Fruit fly (Drosophila melanogaster) whole organism, adult: Measurements from ENCODE around the gene MTF-1.

ENCODE experiments used
- CG11617 ChIP-seq: fragments of 200-800 bp; sonication (Bioruptor generic); optimal IDR thresholded peaks from 2 replicates; lab custom pipeline; 2017; ENCODE audit warnings: mild to moderate bottlenecking, missing biosample characterization, missing genetic modification reagents, missing genetic modification characterization
- CG12768 ChIP-seq: fragments of 200-800 bp; sonication (Bioruptor generic); optimal IDR thresholded peaks from 2 replicates; lab custom pipeline; 2017; ENCODE audit warnings: missing biosample characterization, missing genetic modification characterization, mild to moderate bottlenecking, moderate library complexity, missing genetic modification reagents
- CG14711 ChIP-seq: fragments of 200-800 bp; sonication (Bioruptor generic); optimal IDR thresholded peaks from 2 replicates; lab custom pipeline; 2018; ENCODE audit warnings: missing biosample characterization, mild to moderate bottlenecking, missing genetic modification characterization, moderate library complexity
- CG1620 ChIP-seq: fragments of 200-800 bp; sonication (Bioruptor generic); optimal IDR thresholded peaks from 2 replicates; lab custom pipeline; 2016; ENCODE audit warnings: missing biosample characterization, missing genetic modification characterization
- CG33017 ChIP-seq: fragments of 200-800 bp; sonication (Bioruptor generic); optimal IDR thresholded peaks from 2 replicates; lab custom pipeline; 2018; ENCODE audit warnings: missing biosample characterization, mild to moderate bottlenecking, missing genetic modification characterization, moderate library complexity
- CG5204 ChIP-seq: fragments of 200-800 bp; sonication (Bioruptor generic); optimal IDR thresholded peaks from 2 replicates; lab custom pipeline; 2016; ENCODE audit warnings: missing biosample characterization, missing genetic modification characterization
- CG7045 ChIP-seq: fragments of 200-800 bp; sonication (Bioruptor generic); optimal IDR thresholded peaks from 2 replicates; lab custom pipeline; 2017; ENCODE audit warnings: missing biosample characterization, mild to moderate bottlenecking, missing genetic modification characterization
- CG7101 ChIP-seq: fragments of 200-800 bp; sonication (Bioruptor generic); optimal IDR thresholded peaks from 2 replicates; lab custom pipeline; 2018; ENCODE audit warnings: missing biosample characterization, mild to moderate bottlenecking, missing genetic modification characterization, moderate library complexity
- Clk ChIP-seq: fragments of 200-800 bp; sonication (Bioruptor generic); optimal IDR thresholded peaks from 2 replicates; lab custom pipeline; 2017; ENCODE audit warnings: missing biosample characterization, missing genetic modification characterization
- Crg-1 ChIP-seq: fragments of 200-800 bp; sonication (Bioruptor generic); optimal IDR thresholded peaks from 2 replicates; lab custom pipeline; 2016; ENCODE audit warnings: missing biosample characterization, missing genetic modification characterization
- Hr96 ChIP-seq: fragments of 200-800 bp; sonication (Bioruptor generic); optimal IDR thresholded peaks from 2 replicates; lab custom pipeline; 2016; ENCODE audit warnings: missing biosample characterization, missing genetic modification characterization
- Mnt ChIP-seq: fragments of 200-800 bp; sonication (Bioruptor generic); optimal IDR thresholded peaks from 2 replicates; lab custom pipeline; 2016; ENCODE audit warnings: missing biosample characterization, mild to moderate bottlenecking, missing genetic modification characterization
- bab1 ChIP-seq: fragments of 200-800 bp; sonication (Bioruptor generic); optimal IDR thresholded peaks from 3 replicates; lab custom pipeline; 2019; ENCODE audit warnings: missing biosample characterization, mild to moderate bottlenecking, missing genetic modification characterization, moderate library complexity
- cic ChIP-seq: fragments of 200-800 bp; sonication (Bioruptor generic); optimal IDR thresholded peaks from 2 replicates; lab custom pipeline; 2017; ENCODE audit warnings: missing biosample characterization, mild to moderate bottlenecking, missing genetic modification characterization, moderate library complexity
- cnc ChIP-seq, 2 experiments: fragments of >200 bp; optimal IDR thresholded peaks; 2 replicates each; lab custom pipeline; 2017
- kay ChIP-seq: fragments of 200-800 bp; sonication (Bioruptor generic); peaks from one replicate; lab custom pipeline; 2016; ENCODE audit warnings: missing biosample characterization, missing genetic modification characterization, borderline replicate concordance
- ovo ChIP-seq: fragments of 200-800 bp; sonication (Bioruptor generic); optimal IDR thresholded peaks from 2 replicates; lab custom pipeline; 2016; ENCODE audit warnings: missing biosample characterization, missing genetic modification characterization
- pad ChIP-seq: fragments of 200-800 bp; sonication (Bioruptor generic); optimal IDR thresholded peaks from 3 replicates; lab custom pipeline; 2017; ENCODE audit warnings: missing biosample characterization, missing genetic modification characterization, mild to moderate bottlenecking, moderate library complexity, missing genetic modification reagents
- tj ChIP-seq: fragments of 200-800 bp; sonication (Bioruptor generic); optimal IDR thresholded peaks from 3 replicates; lab custom pipeline; 2017; ENCODE audit warnings: missing biosample characterization, mild to moderate bottlenecking, missing genetic modification characterization, moderate library complexity
- toe ChIP-seq: fragments of 200-800 bp; sonication (Bioruptor generic); optimal IDR thresholded peaks from 2 replicates; lab custom pipeline; 2016; ENCODE audit warnings: missing biosample characterization, missing genetic modification characterization

Gene MTF-1

dm6 chr3L:9462247-9462769 is 32.2 kb downstream of the MTF-1 start:
- TF ChIP-seq cic (GFP tag; lab: Kevin White, UChicago) (peak; percentile 52), Clk (peak; percentile 32), toe (GFP tag; lab: Kevin White, UChicago) (peak; percentile 70), Crg-1 (peak; percentile 10), bab1 (peak; percentile 89), CG5204 (GFP tag; lab: Kevin White, UChicago) (peak; percentile 79), Hr96 (peak; percentile 72), CG1620 (GFP tag; lab: Kevin White, UChicago) (peak; percentile 14), tj (GFP tag; lab: Kevin White, UChicago) (peak; percentile 47), CG7045 (GFP tag; lab: Kevin White, UChicago) (peak; percentile 92), CG12768 (GFP tag; lab: Kevin White, UChicago) (peak; percentile 90), CG14711 (tag; lab: Kevin White, UChicago) (peak; percentile 82), Mnt (peak; percentile 54), ovo (GFP tag; lab: Kevin White, UChicago) (no peak), CG7101 (tag; lab: Kevin White, UChicago) (peak; percentile 91), kay (GFP tag; lab: Kevin White, UChicago) (peak; percentile 81), cnc (optimal IDR thresholded peaks at IDR 0.05; lab: Kevin White, UChicago) (no peak), CG33017 (tag; lab: Kevin White, UChicago) (peak; percentile 94), CG11617 (GFP tag; lab: Kevin White, UChicago) (peak; percentile 90), pad (peak; percentile 56)

dm6 chr3L:9462794-9463193 is 32.7 kb downstream of the MTF-1 start:
- TF ChIP-seq Crg-1 (no peak), Clk (no peak), pad (no peak), CG11617 (GFP tag; lab: Kevin White, UChicago) (no peak), CG33017 (tag; lab: Kevin White, UChicago) (no peak), toe (GFP tag; lab: Kevin White, UChicago) (no peak), CG14711 (tag; lab: Kevin White, UChicago) (no peak), cic (GFP tag; lab: Kevin White, UChicago) (no peak), CG12768 (GFP tag; lab: Kevin White, UChicago) (no peak), Hr96 (no peak), bab1 (no peak), CG7101 (tag; lab: Kevin White, UChicago) (no peak), ovo (GFP tag; lab: Kevin White, UChicago) (no peak), kay (GFP tag; lab: Kevin White, UChicago) (no peak), cnc (optimal IDR thresholded peaks at IDR 0.05; lab: Kevin White, UChicago) (no peak), CG5204 (GFP tag; lab: Kevin White, UChicago) (no peak), CG7045 (GFP tag; lab: Kevin White, UChicago) (no peak), Mnt (no peak)

dm6 chr3L:9465652-9466244 is 35.6 kb downstream of the MTF-1 start:
- TF ChIP-seq CG33017 (tag; lab: Kevin White, UChicago) (no peak), bab1 (no peak), CG14711 (tag; lab: Kevin White, UChicago) (no peak), CG12768 (GFP tag; lab: Kevin White, UChicago) (peak; percentile 40), toe (GFP tag; lab: Kevin White, UChicago) (no peak), kay (GFP tag; lab: Kevin White, UChicago) (no peak), Crg-1 (no peak), Clk (no peak), cic (GFP tag; lab: Kevin White, UChicago) (peak; percentile 12), CG11617 (GFP tag; lab: Kevin White, UChicago) (no peak), CG7045 (GFP tag; lab: Kevin White, UChicago) (no peak), ovo (GFP tag; lab: Kevin White, UChicago) (no peak), cnc (optimal IDR thresholded peaks at IDR 0.05; lab: Kevin White, UChicago) (no peak), CG7101 (tag; lab: Kevin White, UChicago) (no peak), tj (GFP tag; lab: Kevin White, UChicago) (no peak), CG5204 (GFP tag; lab: Kevin White, UChicago) (no peak), Hr96 (no peak), pad (peak; percentile 8), Mnt (no peak), CG1620 (GFP tag; lab: Kevin White, UChicago) (no peak)

- TF ChIP-seq CG5204 (GFP tag; lab: Kevin White, UChicago) = peak; percentile 57
- peak; percentile 34 for TF ChIP-seq CG11617 (GFP tag; lab: Kevin White, UChicago)
- TF ChIP-seq tj (GFP tag; lab: Kevin White, UChicago) = no peak
- TF ChIP-seq Mnt = no peak
- TF ChIP-seq Clk = peak; percentile 32
- TF ChIP-seq toe (GFP tag; lab: Kevin White, UChicago) = peak; percentile 42
- peak; percentile 47 for TF ChIP-seq CG7045 (GFP tag; lab: Kevin White, UChicago)
- TF ChIP-seq CG7101 (tag; lab: Kevin White, UChicago) = peak; percentile 9
- TF ChIP-seq CG12768 (GFP tag; lab: Kevin White, UChicago) = peak; percentile 24
- peak; percentile 32 for TF ChIP-seq CG33017 (tag; lab: Kevin White, UChicago)
- TF ChIP-seq CG1620 (GFP tag; lab: Kevin White, UChicago) = no peak
These were observed 36.5 kb downstream of the MTF-1 start for dm6 chr3L:9466595-9466994.

dm6 chr3L:9467267-9467666 is 37.2 kb downstream of the MTF-1 start:
- TF ChIP-seq CG14711 (tag; lab: Kevin White, UChicago) (no peak), kay (GFP tag; lab: Kevin White, UChicago) (peak; percentile 78)
